Fruit fly (Drosophila melanogaster): Measurements from ENCODE around the gene AstA-R1.

DNA sequence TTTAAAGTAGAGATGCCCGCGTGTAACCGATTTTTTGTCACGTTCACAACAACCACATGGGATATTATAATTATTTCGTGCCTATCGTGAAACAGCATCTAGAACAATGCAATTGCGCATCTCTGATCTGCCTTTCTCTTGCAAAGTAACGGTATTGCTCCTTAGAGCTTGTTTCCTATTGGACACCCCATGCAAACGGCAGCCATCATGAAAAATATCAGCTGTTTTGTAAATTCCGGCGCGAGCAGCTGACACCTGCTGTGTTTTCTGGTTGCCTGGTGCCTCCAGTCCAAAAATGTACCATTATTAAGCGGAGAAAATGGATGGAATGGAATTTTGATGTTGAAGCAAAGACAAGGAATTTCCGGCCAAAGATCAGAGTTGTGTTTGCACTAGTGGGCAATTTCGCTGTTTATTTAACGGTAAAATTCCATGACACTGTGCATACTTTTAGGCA is 129.9 kb downstream of the AstA-R1 start:
- no peak for TF ChIP-seq CG7045 (GFP tag; optimal IDR thresholded peaks at IDR 0.05)
- TF ChIP-seq cnc (optimal IDR thresholded peaks at IDR 0.05): no peak
- TF ChIP-seq cic (GFP tag; optimal IDR thresholded peaks at IDR 0.05): no peak
- no peak for TF ChIP-seq Crg-1 (GFP tag; optimal IDR thresholded peaks at IDR 0.05)
- no peak for TF ChIP-seq CG5204 (GFP tag; optimal IDR thresholded peaks at IDR 0.05)
- TF ChIP-seq toe (GFP tag; optimal IDR thresholded peaks at IDR 0.05): no peak
- peak; percentile 26 for TF ChIP-seq CG11617 (GFP tag; optimal IDR thresholded peaks at IDR 0.05)
- no peak for TF ChIP-seq kay (GFP tag; ENCODE audit: borderline replicate concordance)
- peak; percentile 93 for TF ChIP-seq ovo (GFP tag; optimal IDR thresholded peaks at IDR 0.05)
- no peak for TF ChIP-seq Hr96 (GFP tag; optimal IDR thresholded peaks at IDR 0.05)
- peak; percentile 80 for TF ChIP-seq bab1 (GFP tag; optimal IDR thresholded peaks at IDR 0.05)
- TF ChIP-seq CG7101 (tag; optimal IDR thresholded peaks at IDR 0.05): no peak
